Fruit fly (Drosophila melanogaster) ovary, adult (tissue): ENCODE data around the gene Slc25A46a.

Experiments
- CG17801 ChIP-seq: fragments of 200-800 bp; optimal IDR thresholded peaks from 2 replicates; lab custom pipeline; 2019; ENCODE audit warnings: missing biosample characterization, mild to moderate bottlenecking, missing genetic modification characterization, moderate library complexity; ENCODE audit not compliant: partially characterized antibody

Slc25A46a gene

DNA sequence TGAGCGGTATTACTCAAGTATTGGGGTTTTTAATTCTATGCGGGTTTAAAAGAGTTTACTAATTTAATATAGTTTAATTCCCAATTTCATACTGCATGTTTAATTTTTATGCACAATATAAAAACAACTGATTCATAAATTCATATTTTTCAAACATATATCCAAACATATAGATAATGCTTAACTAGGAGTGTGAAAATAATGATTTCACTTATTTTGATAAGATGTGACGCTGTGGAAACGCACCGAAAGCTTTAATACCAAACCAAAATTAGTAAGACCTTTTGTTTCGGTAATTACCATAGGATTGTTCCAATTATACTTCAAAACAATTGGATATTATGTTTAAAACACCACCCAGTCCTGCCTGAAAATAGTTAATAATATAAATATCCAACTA lies at the start of gene Slc25A46a:
Gene Slc25A46a, plus strand, starts transcription at position 272 of the 400 bp plus-strand sequence.
- TF ChIP-seq CG17801 (GFP tag; lab: Kevin White, UChicago): no peak

DNA sequence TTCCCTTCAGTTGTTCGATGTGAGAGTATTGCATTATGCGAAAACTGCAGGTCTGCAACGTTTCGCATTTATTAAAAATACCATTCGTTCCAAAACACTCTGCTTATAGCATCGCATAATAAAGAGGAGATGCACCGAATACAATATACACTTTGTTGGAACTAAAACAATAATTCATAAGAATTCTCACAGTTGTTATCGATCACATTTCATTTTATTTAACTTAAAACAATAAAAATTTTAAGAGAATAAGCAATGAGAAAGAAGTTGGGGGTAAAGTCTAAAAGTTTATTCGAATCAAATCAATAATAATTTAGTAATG lies 49.4 kb upstream of the Slc25A46a start:
- no peak for TF ChIP-seq CG17801 (GFP tag; lab: Kevin White, UChicago)

DNA sequence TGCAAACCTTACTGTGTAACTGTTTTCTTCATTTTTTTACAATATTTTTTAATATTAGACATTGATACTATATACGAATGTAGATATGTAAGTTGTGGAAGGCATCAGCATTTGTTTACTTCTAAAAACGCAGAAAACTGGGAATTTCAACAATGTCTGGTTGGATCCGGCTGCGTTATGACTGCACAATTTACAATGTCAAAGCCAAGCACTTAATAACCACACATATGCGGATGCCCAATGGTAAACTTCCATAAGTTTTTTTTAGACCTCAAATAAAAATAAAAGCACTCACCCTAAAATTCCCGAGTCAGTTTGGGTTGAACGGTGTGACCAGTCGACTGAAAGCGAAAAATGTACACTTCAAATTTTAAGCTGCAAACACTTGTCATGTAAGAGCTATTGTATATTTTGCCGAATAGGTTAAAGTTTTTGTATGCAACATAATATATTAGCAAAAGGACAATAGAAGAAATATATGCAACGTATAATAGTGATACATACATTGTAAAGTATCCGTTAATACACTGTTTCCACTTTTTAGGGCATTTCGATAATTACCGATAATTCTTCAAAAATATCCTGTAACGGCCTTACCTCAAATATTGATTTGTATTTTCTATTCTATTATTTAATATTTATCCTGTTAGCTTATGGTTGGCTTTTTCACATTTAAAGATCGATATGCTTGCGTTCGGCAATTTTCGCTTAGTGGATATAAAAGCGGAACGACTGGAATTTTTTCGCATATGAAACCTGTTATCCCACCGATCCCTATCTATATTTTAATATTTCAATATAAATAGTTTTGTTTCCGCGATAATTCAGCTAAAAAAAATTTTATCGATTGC lies 43.2 kb upstream of the Slc25A46a start, which contains the start of gene Stim:
Gene Stim, minus strand, starts transcription at position 347 of the 851 bp plus-strand sequence.
- TF ChIP-seq CG17801 (GFP tag; lab: Kevin White, UChicago): no peak

DNA sequence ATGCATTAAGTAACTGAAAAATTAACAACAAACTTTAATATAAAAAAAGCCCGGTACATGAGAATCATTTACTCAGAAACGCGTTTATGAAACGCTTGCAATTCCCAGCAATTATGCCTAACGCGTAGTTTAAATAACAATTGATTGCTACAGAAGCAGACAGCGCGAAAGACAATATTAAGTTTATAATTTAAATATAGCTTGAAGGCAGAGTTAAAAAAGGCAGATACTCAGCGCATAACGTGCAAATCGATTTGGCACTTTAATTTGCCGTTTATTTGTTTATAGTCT lies 42.7 kb upstream of the Slc25A46a start, which contains the start of gene CG8924:
Gene CG8924, plus strand, starts transcription at position 122 of the 291 bp plus-strand sequence.
- TF ChIP-seq CG17801 (GFP tag; lab: Kevin White, UChicago): no peak

DNA sequence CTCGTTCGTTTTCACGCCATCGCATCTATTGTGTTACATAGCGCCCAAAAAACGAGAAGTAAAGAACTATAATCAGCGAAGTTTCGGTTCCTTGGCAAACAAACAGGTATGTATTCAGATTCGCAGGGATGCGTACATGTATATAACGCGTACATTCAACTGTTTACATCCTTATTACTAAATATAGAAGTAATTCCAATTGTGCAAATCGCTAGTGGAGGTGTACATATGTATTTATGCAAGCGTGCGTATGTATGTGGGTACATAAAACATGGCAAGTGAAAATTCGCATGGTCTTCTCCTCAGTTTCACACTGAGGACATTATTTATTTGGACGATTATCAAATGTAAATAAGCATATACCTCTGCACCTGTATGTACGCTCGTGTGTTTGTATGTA lies 42.0 kb upstream of the Slc25A46a start:
- no peak for TF ChIP-seq CG17801 (GFP tag; lab: Kevin White, UChicago)

DNA sequence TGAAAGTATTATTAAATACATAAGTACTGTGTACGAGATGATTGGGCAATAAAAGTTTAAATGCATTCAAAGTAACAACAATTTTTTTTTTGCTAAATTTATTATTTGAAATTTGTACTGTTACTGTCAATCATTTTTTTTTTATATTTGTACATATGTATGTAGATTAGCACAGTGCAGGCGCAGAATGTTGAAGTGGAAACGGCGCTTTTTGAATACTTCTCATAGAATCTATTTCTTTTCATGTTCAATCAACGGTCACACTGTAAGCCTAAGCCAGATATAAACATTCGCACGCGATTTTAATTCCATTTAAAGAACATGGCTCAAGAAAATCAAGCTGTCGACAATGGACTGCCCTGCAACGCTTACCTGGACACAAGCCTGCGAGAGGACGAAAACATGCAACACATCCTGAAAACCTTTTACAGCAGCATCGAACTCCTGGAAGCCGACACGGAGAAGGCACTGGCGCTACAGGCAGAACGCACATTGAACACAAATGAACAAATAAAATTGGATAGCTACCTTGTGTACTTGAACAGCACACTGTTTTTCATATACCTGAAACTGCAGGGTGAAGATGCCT lies 38.7 kb upstream of the Slc25A46a start, which contains the start of gene Rrp47:
Gene Rrp47, plus strand, starts transcription at position 163 of the 589 bp plus-strand sequence.
- no peak for TF ChIP-seq CG17801 (GFP tag; lab: Kevin White, UChicago)

DNA sequence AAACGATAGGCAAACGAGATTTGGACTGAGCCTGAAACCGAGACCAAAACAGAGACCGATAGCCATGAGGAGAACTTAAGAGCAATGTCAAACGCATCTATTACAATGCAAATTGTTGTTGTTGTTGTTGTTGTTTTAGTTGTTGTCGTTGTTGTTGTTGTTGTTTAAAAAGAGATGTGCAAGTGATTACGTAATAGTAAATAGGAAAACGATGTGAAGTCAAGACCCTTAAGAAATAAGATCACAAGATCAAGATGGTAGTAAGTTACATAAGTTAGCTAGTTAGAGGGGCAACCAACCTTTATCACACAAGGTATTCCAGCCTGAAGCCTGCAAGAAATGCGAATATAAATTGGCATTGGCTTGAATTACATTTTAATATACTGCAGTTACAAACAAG lies 33.5 kb upstream of the Slc25A46a start:
- no peak for TF ChIP-seq CG17801 (GFP tag; lab: Kevin White, UChicago)

DNA sequence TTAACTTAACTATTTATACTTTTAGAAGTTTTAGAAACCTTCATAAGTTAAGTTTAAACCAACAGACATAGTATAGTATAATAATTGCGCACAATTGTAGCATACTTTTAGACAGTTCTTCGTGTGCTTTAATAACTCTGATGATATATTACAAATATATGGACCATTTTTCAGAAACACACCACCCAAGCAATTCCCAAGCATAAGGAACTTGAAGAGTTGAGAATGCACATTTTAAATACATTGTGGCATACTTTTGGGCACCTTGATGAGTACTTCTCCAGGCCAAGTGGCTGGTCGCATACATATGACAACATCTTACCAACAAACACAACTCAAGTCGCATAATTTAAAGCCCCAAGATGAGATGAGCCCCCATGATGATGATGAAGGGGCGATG lies 14.0 kb upstream of the Slc25A46a start:
- no peak for TF ChIP-seq CG17801 (GFP tag; lab: Kevin White, UChicago)

DNA sequence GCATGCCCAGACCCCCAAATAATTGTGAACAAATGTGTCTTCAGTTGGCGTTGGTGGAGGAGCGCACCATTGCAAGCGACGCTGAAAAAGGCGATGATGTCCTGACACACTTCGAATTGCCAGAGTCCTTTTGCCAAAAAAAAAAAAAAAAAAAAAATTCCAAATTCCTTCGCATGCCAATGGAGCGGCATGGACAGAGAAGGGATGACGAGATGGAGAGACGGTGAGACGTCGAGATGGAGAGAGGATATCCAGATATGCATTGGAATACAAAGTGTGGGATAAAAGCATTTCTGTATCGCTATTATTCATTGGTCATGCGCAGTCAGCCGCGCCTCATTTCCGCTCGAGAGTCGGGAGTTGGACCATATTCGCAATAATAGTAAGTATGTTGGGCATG lies 12.0 kb upstream of the Slc25A46a start:
- TF ChIP-seq CG17801 (GFP tag; lab: Kevin White, UChicago): no peak

DNA sequence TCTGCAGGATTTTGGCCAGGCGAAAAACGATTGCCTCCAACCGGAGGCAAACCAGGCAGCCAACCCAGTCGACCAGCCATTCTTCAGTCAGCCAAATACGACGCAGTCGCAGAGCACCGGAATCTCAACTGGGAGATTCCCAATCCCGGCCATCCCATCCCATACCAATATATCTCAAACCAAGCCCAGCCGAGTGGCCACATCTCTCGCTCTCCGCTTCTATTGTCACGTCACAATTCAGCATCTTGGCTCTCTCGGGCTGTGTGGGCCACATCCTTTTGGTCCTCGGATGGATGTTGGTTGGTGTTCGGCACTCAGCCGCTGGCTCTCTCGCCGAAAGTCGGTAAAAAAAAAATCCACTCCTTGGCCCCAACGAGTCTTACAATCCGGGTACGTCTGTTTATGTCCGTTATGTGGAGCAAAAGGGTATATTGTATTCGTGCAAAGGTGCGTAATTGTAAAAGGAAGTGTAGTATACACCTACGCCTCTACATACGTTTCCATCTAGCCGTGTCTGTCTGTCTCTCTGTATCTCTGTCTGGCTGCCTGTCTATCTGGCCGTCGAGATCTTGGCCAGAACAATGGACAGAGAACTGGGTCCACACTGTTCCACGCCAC lies 10.3 kb upstream of the Slc25A46a start, which contains the start of gene mmd:
Gene mmd, minus strand, starts transcription at position 3 of the 618 bp plus-strand sequence.
- no peak for TF ChIP-seq CG17801 (GFP tag; lab: Kevin White, UChicago)

DNA sequence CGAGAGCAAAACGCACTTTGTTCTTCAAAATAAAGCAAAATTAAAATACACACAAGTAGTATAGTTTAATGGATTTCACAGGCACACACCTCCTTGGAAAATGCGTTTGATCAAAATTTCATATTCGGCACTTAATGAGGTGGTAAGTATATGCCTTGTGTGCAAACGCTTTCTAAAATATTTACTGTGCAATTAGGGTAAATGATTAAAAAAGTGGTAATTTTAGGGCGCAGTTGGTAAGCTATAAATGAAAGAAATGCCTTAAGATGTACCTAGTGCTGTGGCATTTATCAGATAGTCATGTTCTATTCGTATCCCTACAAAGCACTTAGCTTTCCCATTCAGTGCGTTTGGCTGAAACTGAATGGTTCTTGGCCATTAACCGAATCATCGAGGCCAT lies 9.4 kb upstream of the Slc25A46a start, which contains the start of gene Or13a:
Gene Or13a, plus strand, starts transcription at position 301 of the 400 bp plus-strand sequence.
- TF ChIP-seq CG17801 (GFP tag; lab: Kevin White, UChicago): no peak

DNA sequence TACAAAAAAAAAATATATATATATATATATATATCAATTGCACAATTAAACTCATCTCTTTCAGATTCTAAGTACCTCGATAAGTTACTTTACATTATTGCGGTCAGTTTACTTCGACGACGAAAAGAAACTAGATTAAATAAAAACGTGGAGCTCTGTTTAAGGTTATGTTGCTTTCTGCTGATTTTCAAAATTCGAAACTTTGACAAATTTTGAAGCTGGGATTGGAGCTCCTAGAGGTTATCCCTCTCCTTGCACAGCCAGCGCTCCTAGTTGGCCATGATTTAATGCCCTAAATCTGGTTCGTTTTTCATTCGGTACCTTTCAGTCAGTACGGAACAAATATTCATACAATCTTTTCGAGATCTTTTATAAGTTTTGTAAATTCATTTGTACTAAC lies 7.0 kb upstream of the Slc25A46a start, which contains the start of gene CG42766:
Gene CG42766, plus strand, starts transcription at position 301 of the 400 bp plus-strand sequence.
- no peak for TF ChIP-seq CG17801 (GFP tag; lab: Kevin White, UChicago)

DNA sequence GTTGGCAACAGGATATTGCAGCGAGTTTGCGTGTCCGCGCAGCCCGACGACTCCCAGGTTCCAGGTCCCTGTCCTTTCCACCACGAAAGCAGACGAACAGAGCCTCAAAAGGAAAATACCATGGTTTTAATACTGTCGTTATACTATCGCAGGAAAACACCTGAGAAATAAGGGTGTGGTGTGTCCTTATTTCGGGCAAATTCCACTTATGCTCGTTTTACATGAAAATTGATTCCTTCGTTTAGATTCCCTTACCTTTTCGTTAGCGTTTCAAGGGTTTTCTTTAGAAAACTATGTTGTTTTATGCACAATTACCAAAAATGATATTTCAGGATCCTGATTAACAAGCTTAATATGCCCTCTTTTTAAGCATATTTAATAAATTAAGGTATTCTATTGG lies 728 bp upstream of the Slc25A46a start, which contains the start of gene Cep164:
Gene Cep164, minus strand, starts transcription at position 101 of the 400 bp plus-strand sequence.
- TF ChIP-seq CG17801 (GFP tag; lab: Kevin White, UChicago): no peak

DNA sequence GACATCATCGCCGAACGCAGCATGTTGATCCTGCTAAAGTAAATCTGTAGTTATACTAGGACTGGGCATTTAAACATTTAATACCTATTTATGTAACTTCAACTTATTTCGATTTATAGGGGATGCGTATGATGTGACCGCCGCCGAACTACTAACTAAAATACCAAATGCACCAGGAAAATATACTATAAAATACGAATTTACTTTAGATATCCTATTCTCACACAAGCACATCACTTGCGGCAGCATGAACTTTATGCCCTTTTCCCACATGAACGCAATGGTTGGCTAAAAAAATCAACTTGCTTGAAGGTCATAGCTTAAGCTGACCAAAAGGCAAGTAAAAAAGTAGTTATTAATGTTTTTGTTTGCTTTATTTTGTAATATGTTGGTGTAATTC lies 3.1 kb downstream of the Slc25A46a start, which contains the start of gene ND-20:
Gene ND-20, minus strand, starts transcription at position 155 of the 400 bp plus-strand sequence.
- TF ChIP-seq CG17801 (GFP tag; lab: Kevin White, UChicago): no peak

DNA sequence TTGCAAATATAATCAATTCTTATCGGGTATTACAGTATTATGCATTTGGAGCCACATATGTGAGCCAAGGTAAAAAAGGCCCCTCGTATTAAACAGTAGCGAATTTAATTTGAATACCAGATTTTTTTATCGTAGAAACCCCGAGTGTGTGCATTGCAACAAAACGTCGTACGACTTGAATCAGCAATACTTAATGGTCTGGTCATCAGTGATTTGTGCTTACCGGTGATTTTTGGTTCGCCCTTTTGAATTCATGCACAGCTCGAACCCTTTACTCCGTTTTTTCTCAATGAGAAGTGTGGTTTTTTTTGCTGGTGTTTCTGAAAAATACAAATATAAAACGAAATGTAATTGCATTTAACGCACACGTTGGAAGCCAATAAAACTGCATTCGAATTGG lies 6.1 kb downstream of the Slc25A46a start:
- no peak for TF ChIP-seq CG17801 (GFP tag; lab: Kevin White, UChicago)
